Worm (Caenorhabditis elegans): ENCODE results near the gene vab-9.

DNA sequence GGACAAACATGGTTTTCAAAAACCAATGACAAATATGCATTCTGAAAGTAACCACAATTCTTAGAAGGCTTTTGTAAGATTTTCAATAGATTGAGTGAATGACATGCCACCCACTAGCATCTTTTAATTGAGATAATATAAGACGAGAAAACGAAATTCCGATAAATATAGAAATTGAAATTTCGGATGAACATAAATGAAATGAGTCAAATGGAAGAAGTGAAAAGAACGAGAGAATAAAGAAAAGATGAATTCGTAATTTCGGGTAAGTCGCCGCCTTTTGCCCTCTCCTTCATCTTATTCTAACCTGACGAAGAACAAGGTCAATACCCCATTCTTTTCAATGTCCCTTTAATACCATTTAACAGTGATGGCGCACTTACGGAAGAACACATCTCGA is 4.9 kb upstream of the vab-9 start:
- TF ChIP-seq nhr-67 (tag; optimal IDR thresholded peaks at IDR 0.05) = no peak
- TF ChIP-seq nhr-28 (tag; optimal IDR thresholded peaks at IDR 0.05) = no peak
